Worm (Caenorhabditis elegans): ENCODE data around the gene T19D12.2.
A peak's percentile ranks its signal among the peaks of the same experiment; 100 is the strongest.

The T19D12.2 gene

DNA sequence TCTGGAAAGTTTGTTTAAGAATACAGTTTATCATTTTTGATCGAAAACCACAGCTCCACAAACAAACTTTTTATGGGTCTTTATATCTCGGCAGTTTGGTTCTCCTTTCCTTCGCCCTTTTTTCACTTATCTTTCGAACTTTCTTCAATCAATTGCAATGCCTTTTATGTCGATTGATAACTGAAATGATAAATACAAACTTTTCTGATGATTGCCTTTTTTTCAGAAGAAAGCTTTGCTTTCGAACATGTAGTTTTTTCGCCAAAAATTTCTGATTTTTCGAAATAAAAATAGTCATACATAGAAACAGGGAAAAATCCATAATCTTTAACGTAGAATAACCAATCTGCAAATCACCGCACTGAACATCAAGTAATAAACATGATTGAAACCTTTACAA lies at the start of gene T19D12.2:
Gene T19D12.2 (plus strand): TSS at position 125 of the 400 bp plus-strand sequence.
- peak; percentile 81; the same call in 1 of the 2 replicates for TF ChIP-seq php-3 (GFP tag; IDR thresholded peaks at IDR 0.05)
- no peak for TF ChIP-seq nhr-42 (GFP tag; IDR thresholded peaks at IDR 0.05)
- no peak for TF ChIP-seq zip-2 (tag; optimal IDR thresholded peaks at IDR 0.05)
- peak; percentile 93 for TF ChIP-seq pqm-1 (tag; optimal IDR thresholded peaks at IDR 0.05)
- TF ChIP-seq lim-7 (GFP tag; IDR thresholded peaks at IDR 0.05) = no peak
- no peak for TF ChIP-seq gei-8 (GFP tag; optimal IDR thresholded peaks at IDR 0.05)
- TF ChIP-seq saeg-2 (GFP tag; IDR thresholded peaks at IDR 0.05) = no peak
- TF ChIP-seq hlh-11 (tag; optimal IDR thresholded peaks at IDR 0.05) = peak; percentile 18
- no peak for TF ChIP-seq D1046.2 (GFP tag; IDR thresholded peaks at IDR 0.05)
- no peak for TF ChIP-seq zip-11 (GFP tag; IDR thresholded peaks at IDR 0.05)
- no peak for TF ChIP-seq fos-1 (tag; optimal IDR thresholded peaks at IDR 0.05)
- TF ChIP-seq madf-9 (GFP tag; conservative IDR thresholded peaks at IDR 0.05) = no peak
- TF ChIP-seq dmd-6 (GFP tag; IDR thresholded peaks at IDR 0.05) = peak; percentile 48; the same call in 1 of the 2 replicates
- no peak for TF ChIP-seq daf-16 (GFP tag; optimal IDR thresholded peaks at IDR 0.05)
- TF ChIP-seq daf-16 (tag; optimal IDR thresholded peaks at IDR 0.05) = peak; percentile 45
- TF ChIP-seq R02D3.7 (tag; optimal IDR thresholded peaks at IDR 0.05) = no peak
- TF ChIP-seq Y75B8A.6 (GFP tag; IDR thresholded peaks at IDR 0.05) = no peak
- TF ChIP-seq madf-5 (GFP tag; IDR thresholded peaks at IDR 0.05) = no peak
- TF ChIP-seq nhr-237 (tag; optimal IDR thresholded peaks at IDR 0.05) = no peak
- TF ChIP-seq unc-39 (tag; optimal IDR thresholded peaks at IDR 0.05) = no peak
- no peak for TF ChIP-seq mdt-29 (GFP tag; IDR thresholded peaks at IDR 0.05)
- peak; percentile 19 for TF ChIP-seq nhr-28 (tag; optimal IDR thresholded peaks at IDR 0.05)
- no peak for TF ChIP-seq jun-1 (tag; optimal IDR thresholded peaks at IDR 0.05)
- TF ChIP-seq ceh-28 (tag; optimal IDR thresholded peaks at IDR 0.05) = no peak
- no peak for TF ChIP-seq nhr-25 (tag; optimal IDR thresholded peaks at IDR 0.05; ENCODE audit: borderline replicate concordance, insufficient read depth)
- no peak for TF ChIP-seq Y105C5A.15 (GFP tag; IDR thresholded peaks at IDR 0.05)
- TF ChIP-seq F49E8.2 (tag; optimal IDR thresholded peaks at IDR 0.05; ENCODE audit: borderline replicate concordance) = no peak
- no peak for TF ChIP-seq egl-27 (tag; optimal IDR thresholded peaks at IDR 0.05)
- peak; percentile 33 for TF ChIP-seq dve-1 (tag; optimal IDR thresholded peaks at IDR 0.05; ENCODE audit: insufficient read depth)
- no peak for TF ChIP-seq F37D6.2 (tag; optimal IDR thresholded peaks at IDR 0.05)
- no peak for TF ChIP-seq zfp-2 (tag; optimal IDR thresholded peaks at IDR 0.05)
- no peak for TF ChIP-seq nhr-76 (tag; optimal IDR thresholded peaks at IDR 0.05)
- TF ChIP-seq ama-1 (optimal IDR thresholded peaks at IDR 0.05) = no peak
- TF ChIP-seq zag-1 (tag; optimal IDR thresholded peaks at IDR 0.05) = no peak
- TF ChIP-seq unc-130 (GFP tag; optimal IDR thresholded peaks at IDR 0.05) = no peak

DNA sequence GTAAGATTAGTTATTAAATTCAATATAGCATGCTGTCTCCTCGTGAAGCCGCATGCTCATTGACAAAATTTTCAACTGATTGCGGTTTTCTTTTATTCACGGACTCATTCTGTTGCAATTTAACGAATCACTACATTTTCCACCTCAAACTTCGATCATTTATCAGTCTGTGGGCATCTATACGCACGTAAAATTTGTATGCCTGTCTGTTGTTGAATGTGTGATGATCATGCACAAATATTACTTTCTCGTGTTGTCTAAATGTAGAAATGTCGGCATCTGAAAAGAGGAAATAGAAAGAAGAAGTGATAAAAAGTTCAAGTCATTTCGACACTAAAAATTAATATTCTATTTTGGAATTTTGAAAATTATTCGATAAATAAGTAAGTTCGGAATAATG lies 48.6 kb upstream of the T19D12.2 start:
- TF ChIP-seq daf-16 (GFP tag; optimal IDR thresholded peaks at IDR 0.05) (no peak), daf-16 (tag; optimal IDR thresholded peaks at IDR 0.05) (peak; percentile 84), unc-130 (GFP tag; optimal IDR thresholded peaks at IDR 0.05) (no peak), mxl-3 (GFP tag; optimal IDR thresholded peaks at IDR 0.05) (no peak), lin-39 (tag; optimal IDR thresholded peaks at IDR 0.05) (no peak), dve-1 (tag; optimal IDR thresholded peaks at IDR 0.05; ENCODE audit: insufficient read depth) (peak; percentile 75), php-3 (GFP tag; IDR thresholded peaks at IDR 0.05) (0 out of 2 replicates have a peak, but pooled peaks have one; percentile 10), pqm-1 (tag; optimal IDR thresholded peaks at IDR 0.05) (peak; percentile 92), hif-1 (tag; optimal IDR thresholded peaks at IDR 0.05) (peak in 1 of 2 experiments; percentile 21), R02D3.7 (tag; optimal IDR thresholded peaks at IDR 0.05) (no peak), ama-1 (optimal IDR thresholded peaks at IDR 0.05) (no peak), lin-38 (GFP tag; IDR thresholded peaks at IDR 0.05) (no peak), zip-11 (GFP tag; IDR thresholded peaks at IDR 0.05) (no peak), mdl-1 (tag; optimal IDR thresholded peaks at IDR 0.05) (peak in 1 of 2 experiments; percentile 26), F49E8.2 (tag; optimal IDR thresholded peaks at IDR 0.05; ENCODE audit: borderline replicate concordance) (no peak), ctbp-1 (GFP tag; IDR thresholded peaks at IDR 0.05) (no peak), hlh-11 (tag; optimal IDR thresholded peaks at IDR 0.05) (peak; percentile 44), mep-1 (tag; optimal IDR thresholded peaks at IDR 0.05) (peak; percentile 19), dmd-6 (GFP tag; IDR thresholded peaks at IDR 0.05) (peak; percentile 70), nhr-28 (tag; optimal IDR thresholded peaks at IDR 0.05) (peak; percentile 74), hlh-30 (tag; optimal IDR thresholded peaks at IDR 0.05; ENCODE audit: insufficient read depth) (peak; percentile 51)
